Worm (Caenorhabditis elegans) whole organism, L2 larva: ENCODE results near the gene C46F2.1.

Source experiments
- Y55F3AM.14 ChIP-seq: fragments of 200-800 bp; sonication (Bioruptor generic); optimal IDR thresholded peaks from 2 replicates; lab custom pipeline; 2018; ENCODE audit warnings: mild to moderate bottlenecking, missing genetic modification characterization, missing compliant biosample characterization
- alr-1 ChIP-seq: fragments of 150-350 bp; optimal IDR thresholded peaks from 2 replicates; lab custom pipeline; 2014; ENCODE audit warnings: missing biosample characterization, missing genetic modification characterization
- aly-2 ChIP-seq: fragments of 150-350 bp; optimal IDR thresholded peaks from 2 replicates; lab custom pipeline; 2014; ENCODE audit warnings: missing biosample characterization, missing genetic modification characterization
- ama-1 ChIP-seq: fragments of 150-350 bp; optimal IDR thresholded peaks from 2 replicates; lab custom pipeline; 2018; ENCODE audit warnings: inconsistent platforms
- blmp-1 ChIP-seq: sonication (generic microtip); optimal IDR thresholded peaks from 2 replicates; lab custom pipeline; 2017; ENCODE audit warnings: missing genetic modification characterization, mild to moderate bottlenecking, missing compliant biosample characterization, antibody characterized with exemption, moderate library complexity; ENCODE audit not compliant: insufficient read depth
- elt-1 ChIP-seq: fragments of 150-350 bp; optimal IDR thresholded peaks from 2 replicates; lab custom pipeline; 2014; ENCODE audit warnings: missing biosample characterization, missing genetic modification characterization
- mdl-1 ChIP-seq, 2 experiments: fragments of 150-350 bp in 1 of 2; sonication (generic microtip) in 1 of 2; optimal IDR thresholded peaks; 2 replicates each; lab custom pipeline; 2017; ENCODE audit warnings: missing biosample characterization in 2 of 2, missing genetic modification characterization in 2 of 2
- nhr-23 ChIP-seq: fragments of 150-350 bp; optimal IDR thresholded peaks from 2 replicates; lab custom pipeline; 2014; ENCODE audit warnings: missing biosample characterization, missing genetic modification reagents, missing genetic modification characterization
- nhr-237 ChIP-seq: fragments of 150-350 bp; optimal IDR thresholded peaks from 2 replicates; lab custom pipeline; 2014; ENCODE audit warnings: missing biosample characterization, missing genetic modification characterization
- nhr-6 ChIP-seq: fragments of 150-350 bp; optimal IDR thresholded peaks from 2 replicates; lab custom pipeline; 2014; ENCODE audit warnings: missing biosample characterization, missing genetic modification characterization
- nhr-77 ChIP-seq: fragments of 150-350 bp; optimal IDR thresholded peaks from 2 replicates; lab custom pipeline; 2014; ENCODE audit warnings: missing biosample characterization, missing genetic modification characterization
- skn-1 ChIP-seq: sonication (generic microtip); optimal IDR thresholded peaks from 2 replicates; lab custom pipeline; 2017; ENCODE audit warnings: missing biosample characterization, missing genetic modification characterization

ce11 chrX:8123194-8123593, 45.3 kb downstream of the C46F2.1 start, which contains the start of gene C02B8.12:
- no peak for TF ChIP-seq mdl-1 (tag; optimal IDR thresholded peaks at IDR 0.05; lab: Kevin White, UChicago)
- no peak for TF ChIP-seq ama-1
- no peak for TF ChIP-seq nhr-23
- TF ChIP-seq alr-1 (tag; lab: Kevin White, UChicago): no peak
- no peak for TF ChIP-seq skn-1 (tag; lab: Kevin White, UChicago)
- no peak for TF ChIP-seq Y55F3AM.14 (GFP tag; lab: Kevin White, UChicago)
- TF ChIP-seq blmp-1: no peak
- no peak for TF ChIP-seq nhr-237 (tag; lab: Kevin White, UChicago)
- TF ChIP-seq elt-1 (tag; lab: Kevin White, UChicago): no peak
- no peak for TF ChIP-seq aly-2
- no peak for TF ChIP-seq nhr-6
- no peak for TF ChIP-seq nhr-77 (tag; lab: Kevin White, UChicago)
